Worm (Caenorhabditis elegans) whole organism, late embryonic: ENCODE results near the gene C05G5.1.

ENCODE experiments used
- ama-1 ChIP-seq: fragments of 150-350 bp; optimal IDR thresholded peaks from 2 replicates; lab custom pipeline; 2014
- ceh-18 ChIP-seq: sonication (generic microtip); optimal IDR thresholded peaks from 2 replicates; lab custom pipeline; 2016; ENCODE audit warnings: missing genetic modification characterization, missing compliant biosample characterization
- fkh-10 ChIP-seq: fragments of 150-350 bp; optimal IDR thresholded peaks from 2 replicates; lab custom pipeline; 2014; ENCODE audit warnings: missing biosample characterization, missing genetic modification reagents, missing genetic modification characterization
- hlh-8 ChIP-seq: sonication (generic microtip); optimal IDR thresholded peaks from 2 replicates; lab custom pipeline; 2016; ENCODE audit warnings: missing genotype, missing genetic modification characterization, missing compliant biosample characterization
- nhr-11 ChIP-seq: fragments of 150-350 bp; optimal IDR thresholded peaks from 2 replicates; lab custom pipeline; 2014; ENCODE audit warnings: missing biosample characterization, missing genetic modification characterization
- pqm-1 ChIP-seq: sonication (generic microtip); optimal IDR thresholded peaks from 2 replicates; lab custom pipeline; 2016; ENCODE audit warnings: missing genetic modification characterization, missing compliant biosample characterization
- tbx-2 ChIP-seq: sonication (generic microtip); optimal IDR thresholded peaks from 2 replicates; lab custom pipeline; 2016; ENCODE audit warnings: missing genetic modification characterization, missing compliant biosample characterization
- ttx-3 ChIP-seq: sonication (generic microtip); optimal IDR thresholded peaks from 2 replicates; lab custom pipeline; 2016; ENCODE audit warnings: missing genetic modification reagents, missing genetic modification characterization, missing compliant biosample characterization
- unc-86 ChIP-seq: sonication (generic microtip); optimal IDR thresholded peaks from 2 replicates; lab custom pipeline; 2016; ENCODE audit warnings: missing genetic modification characterization, missing compliant biosample characterization

ce11 chrX:14783434-14784142 is 43.7 kb upstream of the C05G5.1 start:
- no peak for TF ChIP-seq hlh-8 (tag; lab: Kevin White, UChicago)
- TF ChIP-seq ceh-18 (tag; lab: Kevin White, UChicago), result no peak
- TF ChIP-seq ama-1, result no peak
- TF ChIP-seq ttx-3, result no peak
- TF ChIP-seq unc-86 (tag; lab: Kevin White, UChicago), result no peak
- no peak for TF ChIP-seq nhr-11 (tag; lab: Kevin White, UChicago)
- no peak for TF ChIP-seq fkh-10 (GFP tag; lab: Kevin White, UChicago)
- no peak for TF ChIP-seq pqm-1 (tag; lab: Kevin White, UChicago)
- TF ChIP-seq tbx-2 (tag; lab: Kevin White, UChicago), result no peak
